Worm (Caenorhabditis elegans) whole organism, mixed stage, embryonic: Measurements from ENCODE around the gene col-89.

Experiments
- M03D4.4 ChIP-seq: sonication (generic microtip); optimal IDR thresholded peaks from 2 replicates; lab custom pipeline; 2017; ENCODE audit warnings: mild to moderate bottlenecking, missing genetic modification characterization, missing compliant biosample characterization
- bed-3 ChIP-seq: fragments of 200-800 bp; sonication (Bioruptor generic); optimal IDR thresholded peaks from 3 replicates; lab custom pipeline; 2018; ENCODE audit warnings: mild to moderate bottlenecking, missing genetic modification characterization, moderate library complexity, missing compliant biosample characterization
- blmp-1 ChIP-seq: fragments of 150-350 bp; optimal IDR thresholded peaks from 2 replicates; lab custom pipeline; 2014; ENCODE audit warnings: missing biosample characterization, missing genetic modification characterization
- ceh-39 ChIP-seq: fragments of 150-350 bp; optimal IDR thresholded peaks from 2 replicates; lab custom pipeline; 2014; ENCODE audit warnings: missing biosample characterization, missing genetic modification characterization
- ceh-43 ChIP-seq: fragments of 200-800 bp; sonication (Bioruptor generic); optimal IDR thresholded peaks from 2 replicates; lab custom pipeline; 2018; ENCODE audit warnings: mild to moderate bottlenecking, missing genetic modification characterization, moderate library complexity, missing compliant biosample characterization
- ceh-83 ChIP-seq: fragments of 200-800 bp; sonication (Bioruptor generic); optimal IDR thresholded peaks from 2 replicates; lab custom pipeline; 2018; ENCODE audit warnings: mild to moderate bottlenecking, missing genetic modification characterization, missing compliant biosample characterization
- ces-1 ChIP-seq: fragments of 150-350 bp; optimal IDR thresholded peaks from 2 replicates; lab custom pipeline; 2014; ENCODE audit warnings: missing biosample characterization, missing genetic modification reagents, missing genetic modification characterization
- cnd-1 ChIP-seq: fragments of 200-800 bp; sonication (Bioruptor generic); optimal IDR thresholded peaks from 2 replicates; lab custom pipeline; 2018; ENCODE audit warnings: mild to moderate bottlenecking, missing genetic modification characterization, missing compliant biosample characterization
- drap-1 ChIP-seq: fragments of 200-800 bp; sonication (Bioruptor generic); optimal IDR thresholded peaks from 3 replicates; lab custom pipeline; 2018; ENCODE audit warnings: mild to moderate bottlenecking, missing genetic modification characterization, missing compliant biosample characterization
- elt-1 ChIP-seq: sonication (generic microtip); optimal IDR thresholded peaks from 2 replicates; lab custom pipeline; 2017; ENCODE audit warnings: missing genetic modification characterization, mild to moderate bottlenecking, missing compliant biosample characterization, antibody characterized with exemption, moderate library complexity, borderline replicate concordance; ENCODE audit not compliant: insufficient read depth
- elt-3 ChIP-seq: fragments of 150-350 bp; optimal IDR thresholded peaks from 2 replicates; lab custom pipeline; 2014; ENCODE audit warnings: missing biosample characterization, missing genetic modification characterization
- flh-1 ChIP-seq: fragments of 200-800 bp; sonication (Bioruptor generic); optimal IDR thresholded peaks from 2 replicates; lab custom pipeline; 2018; ENCODE audit warnings: mild to moderate bottlenecking, missing genetic modification characterization, moderate library complexity, missing compliant biosample characterization
- ham-2 ChIP-seq: fragments of 200-800 bp; sonication (Bioruptor generic); optimal IDR thresholded peaks from 2 replicates; lab custom pipeline; 2018; ENCODE audit warnings: mild to moderate bottlenecking, missing genetic modification characterization, missing compliant biosample characterization
- hlh-1 ChIP-seq: fragments of 150-350 bp; optimal IDR thresholded peaks from 2 replicates; lab custom pipeline; 2014; ENCODE audit warnings: missing biosample characterization, missing genetic modification reagents, missing genetic modification characterization
- lin-13 ChIP-seq: fragments of 150-350 bp; optimal IDR thresholded peaks from 2 replicates; lab custom pipeline; 2014; ENCODE audit warnings: missing biosample characterization, missing genetic modification characterization
- lin-32 ChIP-seq: fragments of 200-800 bp; sonication (Bioruptor generic); optimal IDR thresholded peaks from 2 replicates; lab custom pipeline; 2018; ENCODE audit warnings: mild to moderate bottlenecking, missing genetic modification characterization, missing compliant biosample characterization
- lsy-2 ChIP-seq: fragments of 150-350 bp; optimal IDR thresholded peaks from 2 replicates; lab custom pipeline; 2014; ENCODE audit warnings: missing biosample characterization, missing genetic modification characterization
- mab-5 ChIP-seq: fragments of 150-350 bp; optimal IDR thresholded peaks from 2 replicates; lab custom pipeline; 2014; ENCODE audit warnings: missing biosample characterization, missing genetic modification characterization
- mep-1 ChIP-seq: fragments of 150-350 bp; optimal IDR thresholded peaks from 2 replicates; lab custom pipeline; 2017; ENCODE audit warnings: missing biosample characterization, missing genetic modification reagents, missing genetic modification characterization, inconsistent platforms
- mls-2 ChIP-seq: sonication (generic microtip); optimal IDR thresholded peaks from 2 replicates; lab custom pipeline; 2016; ENCODE audit warnings: mild to moderate bottlenecking, missing genetic modification characterization, moderate library complexity, missing compliant biosample characterization
- nhr-12 ChIP-seq: fragments of 150-350 bp; optimal IDR thresholded peaks from 2 replicates; lab custom pipeline; 2014; ENCODE audit warnings: missing biosample characterization, missing genetic modification characterization
- nhr-2 ChIP-seq: fragments of 150-350 bp; optimal IDR thresholded peaks from 2 replicates; lab custom pipeline; 2014; ENCODE audit warnings: missing biosample characterization, missing genetic modification characterization
- nhr-237 ChIP-seq: fragments of 150-350 bp; optimal IDR thresholded peaks from 2 replicates; lab custom pipeline; 2014; ENCODE audit warnings: missing biosample characterization, missing genetic modification characterization
- nhr-28 ChIP-seq: fragments of 150-350 bp; optimal IDR thresholded peaks from 2 replicates; lab custom pipeline; 2014; ENCODE audit warnings: missing biosample characterization, missing genetic modification characterization
- nhr-76 ChIP-seq: sonication (generic microtip); optimal IDR thresholded peaks from 2 replicates; lab custom pipeline; 2017; ENCODE audit warnings: missing biosample characterization, missing genetic modification characterization
- pha-4 ChIP-seq: fragments of 150-350 bp; optimal IDR thresholded peaks from 2 replicates; lab custom pipeline; 2018; ENCODE audit warnings: missing biosample characterization, missing genetic modification reagents, missing genetic modification characterization
- sem-2 ChIP-seq: fragments of 200-800 bp; sonication (Bioruptor generic); optimal IDR thresholded peaks from 2 replicates; lab custom pipeline; 2018; ENCODE audit warnings: mild to moderate bottlenecking, missing genetic modification characterization, missing compliant biosample characterization
- snpc-4 ChIP-seq: fragments of 150-350 bp; optimal IDR thresholded peaks from 2 replicates; lab custom pipeline; 2014; ENCODE audit warnings: missing biosample characterization, missing genetic modification characterization
- sptf-1 ChIP-seq: sonication (generic microtip); optimal IDR thresholded peaks from 2 replicates; lab custom pipeline; 2017; ENCODE audit warnings: mild to moderate bottlenecking, missing genetic modification characterization, moderate library complexity, missing compliant biosample characterization
- tbx-8 ChIP-seq: fragments of 200-800 bp; sonication (Bioruptor generic); optimal IDR thresholded peaks from 2 replicates; lab custom pipeline; 2018; ENCODE audit warnings: mild to moderate bottlenecking, missing genetic modification characterization, moderate library complexity, missing compliant biosample characterization
- unc-120 ChIP-seq: sonication (generic microtip); optimal IDR thresholded peaks from 2 replicates; lab custom pipeline; 2017; ENCODE audit warnings: missing genetic modification characterization, missing compliant biosample characterization; ENCODE audit not compliant: poor library complexity, severe bottlenecking
- unc-39 ChIP-seq: fragments of 150-350 bp; optimal IDR thresholded peaks from 2 replicates; lab custom pipeline; 2014; ENCODE audit warnings: missing biosample characterization, missing genetic modification characterization
- unc-62 ChIP-seq: fragments of 150-350 bp; optimal IDR thresholded peaks from 2 replicates; lab custom pipeline; 2014; ENCODE audit warnings: missing biosample characterization, missing genetic modification reagents, missing genetic modification characterization
- zip-8 ChIP-seq: fragments of 150-350 bp; optimal IDR thresholded peaks from 2 replicates; lab custom pipeline; 2014; ENCODE audit warnings: missing biosample characterization, missing genetic modification characterization
- ztf-11 ChIP-seq: fragments of 150-350 bp; optimal IDR thresholded peaks from 2 replicates; lab custom pipeline; 2014; ENCODE audit warnings: missing biosample characterization, missing genetic modification characterization

Gene col-89

DNA sequence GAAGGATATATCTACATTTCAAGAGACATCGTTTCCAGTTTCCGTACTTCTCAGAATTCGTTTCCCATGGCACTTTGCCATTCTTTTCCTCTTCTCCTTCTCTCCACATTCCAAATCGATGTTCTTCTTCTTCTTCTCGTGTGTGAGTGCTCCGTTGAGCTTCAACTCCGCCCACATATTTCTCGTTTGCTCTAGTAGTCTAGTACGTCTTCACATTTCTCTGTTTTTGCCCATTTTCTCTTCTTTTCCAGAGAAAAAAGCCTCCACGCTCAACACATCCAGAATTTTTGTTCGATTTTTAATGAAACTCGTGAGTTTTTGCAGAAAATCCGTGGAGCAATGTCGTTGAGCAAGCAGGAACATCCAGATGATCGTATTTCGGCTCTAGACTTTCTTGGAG lies 39.0 kb upstream of the col-89 start, which contains the start of gene T04A8.18:
Gene T04A8.18, plus strand, starts transcription at position 301 of the 400 bp plus-strand sequence.
- TF ChIP-seq flh-1, result no peak

DNA sequence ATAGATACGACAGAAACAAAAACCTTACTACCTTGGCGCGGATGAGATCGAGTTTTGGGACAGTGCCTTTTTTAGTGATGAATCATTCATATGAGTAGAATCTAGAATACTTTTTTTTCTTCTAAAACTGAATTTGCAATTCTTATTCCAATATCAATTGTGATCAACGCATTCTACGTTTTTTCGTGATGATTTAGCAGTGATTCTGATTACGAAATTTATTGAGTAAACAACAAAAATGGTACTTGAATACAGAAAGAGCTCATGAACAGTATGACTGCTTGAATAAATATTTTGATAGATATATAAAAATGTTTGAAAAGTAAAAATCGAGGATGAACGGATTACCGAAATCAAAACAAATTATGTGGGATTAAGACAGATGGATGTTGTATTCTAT lies 32.8 kb upstream of the col-89 start, which contains the start of gene him-18:
Gene him-18, minus strand, starts transcription at position 101 of the 400 bp plus-strand sequence.
- TF ChIP-seq ceh-39 (tag; lab: Kevin White, UChicago) (no peak), tbx-8 (no peak)
- TF ChIP-seq, all 35 proteins: peak for 0

- no peak for TF ChIP-seq hlh-1 (tag; lab: Kevin White, UChicago)
- TF ChIP-seq flh-1, result no peak
- TF ChIP-seq nhr-237, result peak; percentile 44
- TF ChIP-seq ceh-83 (GFP tag; lab: Kevin White, UChicago), result no peak
- TF ChIP-seq cnd-1 (tag; lab: Kevin White, UChicago), result no peak
- TF ChIP-seq lsy-2, result no peak
- TF ChIP-seq nhr-2 (tag; lab: Kevin White, UChicago), result no peak
- TF ChIP-seq mls-2 (tag; lab: Kevin White, UChicago), result no peak
- TF ChIP-seq lin-32 (GFP tag; lab: Kevin White, UChicago), result no peak
- peak; percentile 81 for TF ChIP-seq lin-13 (tag; lab: Kevin White, UChicago)
- TF ChIP-seq mab-5, result no peak
- no peak for TF ChIP-seq M03D4.4
- TF ChIP-seq ces-1 (GFP tag; lab: Kevin White, UChicago), result no peak
- no peak for TF ChIP-seq unc-39
- no peak for TF ChIP-seq elt-1
- no peak for TF ChIP-seq tbx-8
- TF ChIP-seq drap-1 (GFP tag; lab: Kevin White, UChicago), result peak; percentile 12
- no peak for TF ChIP-seq zip-8 (tag; lab: Kevin White, UChicago)
- TF ChIP-seq ham-2 (GFP tag; lab: Kevin White, UChicago), result peak; percentile 16
- no peak for TF ChIP-seq ztf-11 (tag; lab: Kevin White, UChicago)
- no peak for TF ChIP-seq unc-120 (tag; lab: Kevin White, UChicago)
- no peak for TF ChIP-seq nhr-28 (tag; lab: Kevin White, UChicago)
- TF ChIP-seq elt-3 (tag; lab: Kevin White, UChicago), result no peak
- TF ChIP-seq sem-2, result no peak
- TF ChIP-seq snpc-4 (tag; lab: Kevin White, UChicago), result no peak
- no peak for TF ChIP-seq ceh-39 (tag; lab: Kevin White, UChicago)
- TF ChIP-seq sptf-1 (tag; lab: Kevin White, UChicago), result no peak
- peak; percentile 42 for TF ChIP-seq pha-4 (tag; lab: Kevin White, UChicago)
- no peak for TF ChIP-seq blmp-1
- TF ChIP-seq, all 35 proteins: peak for 5
Measured at ce11 chrIII:4720620-4721227, 27.2 kb upstream of the col-89 start, which contains the start of gene emb-5. Gene emb-5 (minus strand): TSS chrIII:4720670.

- TF ChIP-seq ham-2 (GFP tag; lab: Kevin White, UChicago) (peak; percentile 43), elt-1 (no peak), mls-2 (tag; lab: Kevin White, UChicago) (peak; percentile 62), mab-5 (no peak), drap-1 (GFP tag; lab: Kevin White, UChicago) (no peak), tbx-8 (no peak), nhr-76 (tag; lab: Kevin White, UChicago) (no peak), cnd-1 (tag; lab: Kevin White, UChicago) (peak; percentile 30), unc-39 (no peak), flh-1 (no peak), ztf-11 (tag; lab: Kevin White, UChicago) (no peak), lin-13 (tag; lab: Kevin White, UChicago) (no peak), blmp-1 (peak; percentile 12), nhr-12 (tag; lab: Kevin White, UChicago) (no peak), M03D4.4 (no peak), lin-32 (GFP tag; lab: Kevin White, UChicago) (no peak), lsy-2 (peak; percentile 22), mep-1 (tag; lab: Kevin White, UChicago) (peak; percentile 69), ces-1 (GFP tag; lab: Kevin White, UChicago) (peak; percentile 92), hlh-1 (tag; lab: Kevin White, UChicago) (peak; percentile 81), pha-4 (tag; lab: Kevin White, UChicago) (no peak), unc-62 (GFP tag; lab: Kevin White, UChicago) (peak; percentile 33), nhr-28 (tag; lab: Kevin White, UChicago) (no peak), sem-2 (no peak), sptf-1 (tag; lab: Kevin White, UChicago) (peak; percentile 55), ceh-83 (GFP tag; lab: Kevin White, UChicago) (no peak), snpc-4 (tag; lab: Kevin White, UChicago) (no peak), zip-8 (tag; lab: Kevin White, UChicago) (no peak), ceh-39 (tag; lab: Kevin White, UChicago) (no peak), nhr-237 (peak; percentile 67), ceh-43 (GFP tag; lab: Kevin White, UChicago) (no peak), bed-3 (GFP tag; lab: Kevin White, UChicago) (no peak), unc-120 (tag; lab: Kevin White, UChicago) (peak; percentile 69), elt-3 (tag; lab: Kevin White, UChicago) (no peak), nhr-2 (tag; lab: Kevin White, UChicago) (no peak)
Measured at ce11 chrIII:4721750-4722149, 26.2 kb upstream of the col-89 start, which contains the start of gene acy-1. Gene acy-1 (plus strand): TSS chrIII:4722095.
